Fruit fly (Drosophila melanogaster) whole organism: ENCODE data around the gene Syx8.
"Not testable (repeated sequence)": the region's sequence is repeated elsewhere in the genome, so short reads cannot be mapped to it uniquely, and the experiment has no call there.

Experiments
- Dll ChIP-seq: fragments of >200 bp; optimal IDR thresholded peaks from 2 replicates; lab custom pipeline; 2017
- EcR ChIP-seq, 2 experiments: fragments of >200 bp; optimal IDR thresholded peaks; 2 replicates each; lab custom pipeline; 2017; ENCODE audit warnings: missing biosample characterization in 2 of 2, missing genetic modification characterization in 2 of 2, missing genetic modification reagents in 2 of 2
- usp ChIP-seq: fragments of >200 bp; optimal IDR thresholded peaks from 2 replicates; lab custom pipeline; 2017; ENCODE audit warnings: missing biosample characterization, missing genetic modification characterization, mixed read lengths

- not testable (repeated sequence) for TF ChIP-seq Dll (lab: Kevin White, UChicago); EcR (GFP tag; optimal IDR thresholded peaks at IDR 0.05; lab: Kevin White, UChicago); usp (GFP tag; lab: Kevin White, UChicago)
Measured at dm6 chr3L:16573234-16573633, 13.6 kb downstream of the Syx8 start, which contains the start of gene Mipp1.
